Worm (Caenorhabditis elegans): ENCODE data around the gene K06H7.8.

The K06H7.8 gene

ce11 chrIII:8106476-8106875 lies 8.5 kb upstream of the K06H7.8 start (continued):
- TF ChIP-seq mep-1 (tag; optimal IDR thresholded peaks at IDR 0.05) (peak; percentile 49), snpc-4 (tag; optimal IDR thresholded peaks at IDR 0.05) (no peak), lin-39 (tag; optimal IDR thresholded peaks at IDR 0.05) (no peak), pag-3 (tag; optimal IDR thresholded peaks at IDR 0.05; ENCODE audit: borderline replicate concordance, insufficient read depth) (no peak), ceh-90 (tag; optimal IDR thresholded peaks at IDR 0.05) (no peak), unc-86 (tag; optimal IDR thresholded peaks at IDR 0.05) (peak; percentile 18), unc-130 (tag; optimal IDR thresholded peaks at IDR 0.05) (no peak), egl-27 (tag; optimal IDR thresholded peaks at IDR 0.05) (no peak), ztf-11 (tag; optimal IDR thresholded peaks at IDR 0.05) (no peak), mef-2 (tag; optimal IDR thresholded peaks at IDR 0.05) (no peak)

- TF ChIP-seq blmp-1 (tag; optimal IDR thresholded peaks at IDR 0.05) (peak; percentile 12), fos-1 (tag; optimal IDR thresholded peaks at IDR 0.05) (no peak), hpl-2 (GFP tag; optimal IDR thresholded peaks at IDR 0.05) (no peak), elt-2 (tag; optimal IDR thresholded peaks at IDR 0.05) (no peak), C04F5.9 (tag; optimal IDR thresholded peaks at IDR 0.05) (no peak), efl-1 (optimal IDR thresholded peaks at IDR 0.05) (no peak), efl-1 (GFP tag; optimal IDR thresholded peaks at IDR 0.05 in 1 of 2) (peak in 1 of 2 experiments; percentile 88), hlh-17 (GFP tag; optimal IDR thresholded peaks at IDR 0.05; ENCODE audit: borderline replicate concordance) (no peak)
Measured at ce11 chrIII:8105771-8106170, 7.8 kb upstream of the K06H7.8 start.

ce11 chrIII:8100960-8101359 lies 2.9 kb upstream of the K06H7.8 start, which contains the start of gene plk-1:
Gene plk-1, plus strand, starts transcription at chrIII:8101348.
- TF ChIP-seq fkh-10 (GFP tag; optimal IDR thresholded peaks at IDR 0.05) (no peak), nhr-20 (tag; optimal IDR thresholded peaks at IDR 0.05) (peak; percentile 22), zag-1 (tag; optimal IDR thresholded peaks at IDR 0.05) (no peak), snu-23 (GFP tag; optimal IDR thresholded peaks at IDR 0.05) (peak; percentile 50), blmp-1 (tag; optimal IDR thresholded peaks at IDR 0.05) (peak; percentile 26), nhr-71 (tag; optimal IDR thresholded peaks at IDR 0.05) (peak; percentile 35), lsy-2 (tag; optimal IDR thresholded peaks at IDR 0.05) (peak; percentile 43 to 68), nhr-47 (tag; optimal IDR thresholded peaks at IDR 0.05) (peak; percentile 29), rnt-1 (tag; optimal IDR thresholded peaks at IDR 0.05) (peak; percentile 33), fkh-8 (tag; optimal IDR thresholded peaks at IDR 0.05) (no peak), nhr-85 (tag) (peak; percentile 46), ceh-82 (tag; optimal IDR thresholded peaks at IDR 0.05) (peak in 1 of 3 experiments; percentile 25), lin-14 (GFP tag; optimal IDR thresholded peaks at IDR 0.05) (peak; percentile 14), mdl-1 (tag; optimal IDR thresholded peaks at IDR 0.05) (peak in 1 of 2 experiments; percentile 2), efl-1 (optimal IDR thresholded peaks at IDR 0.05) (peak; percentile 81 to 89), efl-1 (GFP tag; optimal IDR thresholded peaks at IDR 0.05 in 1 of 2) (peak; percentile 84 to 98), F16B12.6 (tag; optimal IDR thresholded peaks at IDR 0.05) (peak; percentile 15), isw-1 (GFP tag; IDR thresholded peaks at IDR 0.05) (no peak), mep-1 (tag; optimal IDR thresholded peaks at IDR 0.05) (peak; percentile 19), lin-35 (GFP tag; optimal IDR thresholded peaks at IDR 0.05) (peak; percentile 72 to 91), dpl-1 (GFP tag; optimal IDR thresholded peaks at IDR 0.05) (peak; percentile 79 to 86 (median 82)), xbp-1 (tag; optimal IDR thresholded peaks at IDR 0.05) (peak; percentile 18)

- no peak for TF ChIP-seq egl-27 (tag; optimal IDR thresholded peaks at IDR 0.05)
- no peak for TF ChIP-seq efl-1 (optimal IDR thresholded peaks at IDR 0.05)
- TF ChIP-seq efl-1 (GFP tag; optimal IDR thresholded peaks at IDR 0.05 in 1 of 2), result peak in 1 of 2 experiments; percentile 3
Measured at ce11 chrIII:8099022-8099421, 1.0 kb upstream of the K06H7.8 start, which contains the start of gene K06H7.1. Gene K06H7.1, plus strand, starts transcription at chrIII:8099322.
